Fruit fly (Drosophila melanogaster) whole organism, prepupa: Measurements from ENCODE around the gene CG42494.

Source experiments
- Blimp-1 ChIP-seq: fragments of 200-800 bp; sonication (Bioruptor generic); optimal IDR thresholded peaks from 3 replicates; lab custom pipeline; 2017; ENCODE audit warnings: missing biosample characterization, missing genetic modification characterization, mild to moderate bottlenecking, moderate library complexity, missing genetic modification reagents
- CG10669 ChIP-seq: fragments of 200-800 bp; sonication (Bioruptor generic); optimal IDR thresholded peaks from 3 replicates; lab custom pipeline; 2018; ENCODE audit warnings: missing biosample characterization, mild to moderate bottlenecking, missing genetic modification characterization, moderate library complexity
- CG11762 ChIP-seq: fragments of 200-800 bp; sonication (Bioruptor generic); optimal IDR thresholded peaks from 3 replicates; lab custom pipeline; 2016; ENCODE audit warnings: missing biosample characterization, missing genetic modification characterization; ENCODE audit not compliant: insufficient read depth
- CG15336 ChIP-seq: fragments of 200-800 bp; sonication (Bioruptor generic); IDR thresholded peaks from 2 replicates; pipeline ENCODE4 v1.3.6; 2022; ENCODE audit warnings: missing biosample characterization, missing genetic modification characterization
- CG16779 ChIP-seq: fragments of 200-800 bp; sonication (Bioruptor generic); optimal IDR thresholded peaks from 3 replicates; lab custom pipeline; 2017; ENCODE audit warnings: missing biosample characterization, mild to moderate bottlenecking, missing genetic modification characterization
- CG3032 ChIP-seq: fragments of 200-800 bp; optimal IDR thresholded peaks from 2 replicates; lab custom pipeline; 2019; ENCODE audit warnings: missing biosample characterization, mild to moderate bottlenecking, missing genetic modification characterization, moderate library complexity
- CG31627 ChIP-seq: fragments of 200-800 bp; sonication (Bioruptor generic); optimal IDR thresholded peaks from 3 replicates; lab custom pipeline; 2016; ENCODE audit warnings: missing biosample characterization, missing genetic modification characterization
- CG32006 ChIP-seq: fragments of 200-800 bp; sonication (Bioruptor generic); optimal IDR thresholded peaks from 3 replicates; lab custom pipeline; 2017; ENCODE audit warnings: missing biosample characterization, mild to moderate bottlenecking, missing genetic modification characterization
- CG34406 ChIP-seq: fragments of 200-800 bp; sonication (Bioruptor generic); optimal IDR thresholded peaks from 3 replicates; lab custom pipeline; 2016; ENCODE audit warnings: missing biosample characterization, missing genetic modification characterization
- CG3919 ChIP-seq: fragments of 200-800 bp; sonication (Bioruptor generic); optimal IDR thresholded peaks from 3 replicates; lab custom pipeline; 2016; ENCODE audit warnings: missing biosample characterization, missing genetic modification characterization
- CG6163 ChIP-seq: fragments of 200-800 bp; sonication (Bioruptor generic); IDR thresholded peaks from 3 replicates; pipeline ENCODE4 v1.3.6; 2022; ENCODE audit warnings: missing biosample characterization, missing genetic modification characterization
- CG6276 ChIP-seq: fragments of 200-800 bp; sonication (Bioruptor generic); optimal IDR thresholded peaks from 2 replicates; lab custom pipeline; 2017; ENCODE audit warnings: missing biosample characterization, mild to moderate bottlenecking, missing genetic modification characterization
- CG6792 ChIP-seq: fragments of 200-800 bp; sonication (Bioruptor generic); optimal IDR thresholded peaks from 3 replicates; lab custom pipeline; 2016; ENCODE audit warnings: missing biosample characterization, missing genetic modification characterization
- CG6808 ChIP-seq: fragments of 200-800 bp; sonication (Bioruptor generic); optimal IDR thresholded peaks from 3 replicates; lab custom pipeline; 2017; ENCODE audit warnings: missing biosample characterization, missing genetic modification characterization, mild to moderate bottlenecking, moderate library complexity, missing genetic modification reagents
- CG6854 ChIP-seq: fragments of 200-800 bp; sonication (Bioruptor generic); optimal IDR thresholded peaks from 2 replicates; lab custom pipeline; 2017; ENCODE audit warnings: missing biosample characterization, mild to moderate bottlenecking, missing genetic modification characterization
- CG8119 ChIP-seq: fragments of 200-800 bp; sonication (Bioruptor generic); IDR thresholded peaks from 3 replicates; pipeline ENCODE4 v1.3.6; 2022; ENCODE audit warnings: missing biosample characterization, missing genetic modification characterization
- CG8632 ChIP-seq: fragments of 200-800 bp; sonication (Bioruptor generic); optimal IDR thresholded peaks from 3 replicates; lab custom pipeline; 2016; ENCODE audit warnings: missing biosample characterization, missing genetic modification characterization
- CG9139 ChIP-seq: fragments of 200-800 bp; sonication (Bioruptor generic); optimal IDR thresholded peaks from 3 replicates; lab custom pipeline; 2017; ENCODE audit warnings: missing biosample characterization, mild to moderate bottlenecking, missing genetic modification characterization
- Eip78C ChIP-seq: fragments of 200-800 bp; sonication (Bioruptor generic); peaks from one replicate; lab custom pipeline; 2016; ENCODE audit warnings: missing biosample characterization, missing genetic modification characterization
- Ets21C ChIP-seq: fragments of 200-800 bp; sonication (Bioruptor generic); optimal IDR thresholded peaks from 3 replicates; lab custom pipeline; 2016; ENCODE audit warnings: missing biosample characterization, missing genetic modification characterization
- Ets96B ChIP-seq: fragments of 200-800 bp; optimal IDR thresholded peaks from 2 replicates; lab custom pipeline; 2019; ENCODE audit warnings: missing biosample characterization, mild to moderate bottlenecking, missing genetic modification characterization, moderate library complexity
- Hr4 ChIP-seq: fragments of 200-800 bp; sonication (Bioruptor generic); optimal IDR thresholded peaks from 3 replicates; lab custom pipeline; 2016; ENCODE audit warnings: missing biosample characterization, missing genetic modification characterization
- Lpt ChIP-seq: fragments of 200-800 bp; sonication (Bioruptor generic); optimal IDR thresholded peaks from 3 replicates; lab custom pipeline; 2016; ENCODE audit warnings: missing biosample characterization, missing genetic modification characterization
- Sox14 ChIP-seq: fragments of 200-800 bp; sonication (Bioruptor generic); optimal IDR thresholded peaks from 3 replicates; lab custom pipeline; 2016; ENCODE audit warnings: missing biosample characterization, missing genetic modification characterization
- acj6 ChIP-seq: fragments of 200-800 bp; sonication (Bioruptor generic); optimal IDR thresholded peaks from 3 replicates; lab custom pipeline; 2016; ENCODE audit warnings: missing biosample characterization, missing genetic modification characterization
- cyc ChIP-seq: fragments of 200-800 bp; sonication (Bioruptor generic); optimal IDR thresholded peaks from 3 replicates; lab custom pipeline; 2016; ENCODE audit warnings: missing biosample characterization, missing genetic modification characterization
- dsx ChIP-seq: fragments of 200-800 bp; optimal IDR thresholded peaks from 3 replicates; lab custom pipeline; 2019; ENCODE audit warnings: missing biosample characterization, mild to moderate bottlenecking, missing genetic modification characterization, moderate library complexity; ENCODE audit not compliant: poor library complexity, severe bottlenecking
- eg ChIP-seq: fragments of 200-800 bp; sonication (Bioruptor generic); IDR thresholded peaks from 3 replicates; pipeline ENCODE4 v1.3.6; 2022; ENCODE audit warnings: missing biosample characterization, missing genetic modification characterization
- esn ChIP-seq: fragments of 200-800 bp; sonication (Bioruptor generic); optimal IDR thresholded peaks from 2 replicates; lab custom pipeline; 2016; ENCODE audit warnings: missing biosample characterization, mild to moderate bottlenecking, missing genetic modification characterization, moderate library complexity
- fd59A ChIP-seq: fragments of 200-800 bp; sonication (Bioruptor generic); optimal IDR thresholded peaks from 2 replicates; lab custom pipeline; 2017; ENCODE audit warnings: missing biosample characterization, mild to moderate bottlenecking, missing genetic modification characterization, missing genetic modification reagents
- fd85E ChIP-seq: fragments of 200-800 bp; sonication (Bioruptor generic); optimal IDR thresholded peaks from 3 replicates; lab custom pipeline; 2016; ENCODE audit warnings: missing biosample characterization, missing genetic modification characterization
- lz ChIP-seq: fragments of 200-800 bp; sonication (Bioruptor generic); optimal IDR thresholded peaks from 3 replicates; lab custom pipeline; 2016; ENCODE audit warnings: missing biosample characterization, missing genetic modification characterization
- net ChIP-seq: fragments of 200-800 bp; sonication (Bioruptor generic); optimal IDR thresholded peaks from 3 replicates; lab custom pipeline; 2016; ENCODE audit warnings: missing biosample characterization, missing genetic modification characterization
- salr ChIP-seq, 2 experiments: fragments of 200-800 bp; sonication (Bioruptor generic); optimal IDR thresholded peaks; 3 replicates each; lab custom pipeline; 2016 to 2018; ENCODE audit warnings: missing biosample characterization in 2 of 2, missing genetic modification characterization in 2 of 2, mild to moderate bottlenecking in 1 of 2
- ss ChIP-seq, 2 experiments: fragments of 200-800 bp; sonication (Bioruptor generic); optimal IDR thresholded peaks; 2 replicates in 1 of 2; 3 replicates in 1 of 2; lab custom pipeline; 2017 to 2018; ENCODE audit warnings: mild to moderate bottlenecking in 2 of 2, missing biosample characterization in 2 of 2, missing genetic modification characterization in 2 of 2, moderate library complexity in 1 of 2
- vri ChIP-seq: fragments of 200-800 bp; sonication (Bioruptor generic); optimal IDR thresholded peaks from 3 replicates; lab custom pipeline; 2016; ENCODE audit warnings: missing biosample characterization, mild to moderate bottlenecking, missing genetic modification characterization

CG42494 gene

dm6 chr3L:3222643-3223389 lies 38.6 kb downstream of the CG42494 start, which contains the start of the genes RpL28 and eIF1 (continued):
- TF ChIP-seq CG3919 (peak; percentile 25), CG9139 (GFP tag; lab: Kevin White, UChicago) (no peak), dsx (GFP tag; lab: Kevin White, UChicago) (peak; percentile 5), acj6 (GFP tag; lab: Kevin White, UChicago) (peak; percentile 88), CG10669 (GFP tag; lab: Kevin White, UChicago) (peak; percentile 31), CG8632 (peak; percentile 78), CG15336 (GFP tag; lab: Robert Waterston, UW) (no peak), CG6808 (GFP tag; lab: Kevin White, UChicago) (no peak), CG6854 (peak; percentile 93)

- TF ChIP-seq CG10669 (GFP tag; lab: Kevin White, UChicago) = no peak
- no peak for TF ChIP-seq CG3032 (tag; lab: Kevin White, UChicago)
- no peak for TF ChIP-seq CG8119
- TF ChIP-seq CG31627 (GFP tag; lab: Kevin White, UChicago) = no peak
- TF ChIP-seq fd85E = no peak
- no peak for TF ChIP-seq CG34406
- TF ChIP-seq CG15336 (GFP tag; lab: Robert Waterston, UW) = no peak
- no peak for TF ChIP-seq Lpt
- TF ChIP-seq net (GFP tag; lab: Kevin White, UChicago) = no peak
- no peak for TF ChIP-seq fd59A (GFP tag; lab: Kevin White, UChicago)
These were observed 39.2 kb downstream of the CG42494 start for dm6 chr3L:3223390-3223914.

- TF ChIP-seq CG6276 (GFP tag; lab: Kevin White, UChicago) (no peak), CG9139 (GFP tag; lab: Kevin White, UChicago) (no peak), CG31627 (GFP tag; lab: Kevin White, UChicago) (peak; percentile 38), Eip78C (GFP tag; lab: Kevin White, UChicago) (peak; percentile 75), Sox14 (peak; percentile 43), lz (GFP tag; lab: Kevin White, UChicago) (peak; percentile 8), esn (peak; percentile 40), Blimp-1 (GFP tag; lab: Kevin White, UChicago) (peak; percentile 41), cyc (GFP tag; lab: Kevin White, UChicago) (no peak), CG15336 (GFP tag; lab: Robert Waterston, UW) (no peak)
These were observed 40.8 kb downstream of the CG42494 start, which contains the start of gene Larp4B for dm6 chr3L:3224740-3225719. Gene Larp4B (plus strand): TSS chr3L:3224838.

- TF ChIP-seq fd59A (GFP tag; lab: Kevin White, UChicago) (no peak), CG3032 (tag; lab: Kevin White, UChicago) (no peak), Ets96B (tag; lab: Kevin White, UChicago) (peak; percentile 57), esn (peak; percentile 5), ss (GFP tag; optimal IDR thresholded peaks at IDR 0.05; lab: Kevin White, UChicago) (peak in 1 of 2 experiments; percentile 79), CG31627 (GFP tag; lab: Kevin White, UChicago) (no peak), Hr4 (GFP tag; lab: Kevin White, UChicago) (no peak), CG16779 (peak; percentile 82), dsx (GFP tag; lab: Kevin White, UChicago) (peak; percentile 62), salr (GFP tag; optimal IDR thresholded peaks at IDR 0.05; lab: Kevin White, UChicago) (peak in 1 of 2 experiments; percentile 27), CG32006 (GFP tag; lab: Kevin White, UChicago) (peak; percentile 37), CG11762 (no peak), CG6276 (GFP tag; lab: Kevin White, UChicago) (peak; percentile 59), fd85E (no peak), eg (GFP tag; lab: Robert Waterston, UW) (peak; percentile 59), net (GFP tag; lab: Kevin White, UChicago) (peak; percentile 41), CG8119 (peak; percentile 40; the same call in 2 of the 3 replicates), CG6163 (GFP tag; lab: Robert Waterston, UW) (peak; percentile 34; the same call in 1 of the 3 replicates), Ets21C (GFP tag; lab: Kevin White, UChicago) (no peak), CG9139 (GFP tag; lab: Kevin White, UChicago) (peak; percentile 69), CG6792 (GFP tag; lab: Kevin White, UChicago) (peak; percentile 21), vri (GFP tag; lab: Kevin White, UChicago) (peak; percentile 52), CG34406 (peak; percentile 29), CG15336 (GFP tag; lab: Robert Waterston, UW) (peak; percentile 45)
- TF ChIP-seq, all 60 proteins: peak for 17
These were observed 41.7 kb downstream of the CG42494 start for dm6 chr3L:3225769-3226457.
